Worm (Caenorhabditis elegans) whole organism, young adult: ENCODE measurements around the gene F29B9.5.

Experiments used
- B0019.2 ChIP-seq: fragments of 200-800 bp; sonication (Bioruptor generic); conservative IDR thresholded peaks from 2 replicates; pipeline ENCODE4 v1.3.6; 2022; ENCODE audit warnings: missing genetic modification reagents, missing genetic modification characterization, missing compliant biosample characterization
- B0035.1 ChIP-seq: sonication (generic microtip); optimal IDR thresholded peaks from 2 replicates; lab custom pipeline; 2016; ENCODE audit warnings: missing genetic modification characterization, mild to moderate bottlenecking, missing compliant biosample characterization, missing genotype, missing genetic modification reagents
- B0261.1 ChIP-seq: sonication (generic microtip); optimal IDR thresholded peaks from 2 replicates; lab custom pipeline; 2016; ENCODE audit warnings: mild to moderate bottlenecking, missing genetic modification characterization, moderate library complexity, missing compliant biosample characterization
- F22D6.2 ChIP-seq: sonication (generic microtip); optimal IDR thresholded peaks from 2 replicates; lab custom pipeline; 2016; ENCODE audit warnings: mild to moderate bottlenecking, missing genetic modification characterization, missing compliant biosample characterization
- F33H1.4 ChIP-seq: fragments of 200-800 bp; sonication (Bioruptor generic); IDR thresholded peaks from 2 replicates; pipeline ENCODE4 v1.3.6; 2022; ENCODE audit warnings: missing genetic modification reagents, missing genetic modification characterization, missing compliant biosample characterization
- F49E8.2 ChIP-seq: sonication (generic microtip); optimal IDR thresholded peaks from 3 replicates; lab custom pipeline; 2017; ENCODE audit warnings: missing genetic modification characterization, mild to moderate bottlenecking, missing compliant biosample characterization, antibody characterized with exemption, moderate library complexity; ENCODE audit not compliant: insufficient read depth
- K12H6.12 ChIP-seq: fragments of 200-800 bp; sonication (Bioruptor generic); optimal IDR thresholded peaks from 2 replicates; lab custom pipeline; 2018; ENCODE audit warnings: mild to moderate bottlenecking, missing genetic modification characterization, missing compliant biosample characterization
- Y53G8AR.9 ChIP-seq: fragments of 200-800 bp; sonication (Bioruptor generic); conservative IDR thresholded peaks from 2 replicates; pipeline ENCODE4 v1.3.6; 2022; ENCODE audit warnings: missing genetic modification reagents, missing genetic modification characterization, missing compliant biosample characterization
- Y67H2A.10 ChIP-seq: fragments of 200-800 bp; sonication (Bioruptor generic); conservative IDR thresholded peaks from 2 replicates; pipeline ENCODE4 v1.3.6; 2022; ENCODE audit warnings: missing genetic modification reagents, missing genetic modification characterization, missing compliant biosample characterization
- ZK185.1 ChIP-seq: sonication (generic microtip); optimal IDR thresholded peaks from 2 replicates; lab custom pipeline; 2016; ENCODE audit warnings: mild to moderate bottlenecking, missing genetic modification characterization, missing compliant biosample characterization; ENCODE audit not compliant: poor library complexity, severe bottlenecking
- atf-7 ChIP-seq: sonication (generic microtip); optimal IDR thresholded peaks from 2 replicates; lab custom pipeline; 2017; ENCODE audit warnings: mild to moderate bottlenecking, missing genetic modification characterization, missing compliant biosample characterization
- athp-1 ChIP-seq: sonication (generic microtip); optimal IDR thresholded peaks from 2 replicates; lab custom pipeline; 2017; ENCODE audit warnings: mild to moderate bottlenecking, missing genetic modification characterization, missing compliant biosample characterization
- attf-6 ChIP-seq: fragments of 200-800 bp; sonication (Bioruptor generic); IDR thresholded peaks from 2 replicates; pipeline ENCODE4 v1.3.6; 2022; ENCODE audit warnings: missing genetic modification reagents, missing genetic modification characterization, missing compliant biosample characterization
- bed-1 ChIP-seq: fragments of 200-800 bp; sonication (Bioruptor generic); IDR thresholded peaks from 2 replicates; pipeline ENCODE4 v1.3.6; 2022; ENCODE audit warnings: missing genetic modification reagents, missing genetic modification characterization, missing compliant biosample characterization
- cebp-1 ChIP-seq, 2 experiments: fragments of 200-800 bp in 1 of 2; sonication (Bioruptor generic) in 1 of 2; sonication (generic microtip) in 1 of 2; IDR thresholded peaks in 1 of 2; optimal IDR thresholded peaks in 1 of 2; 2 replicates each; pipeline versions ENCODE4 v1.3.6 to Lab custom; 2017 to 2022; ENCODE audit warnings: missing compliant biosample characterization in 2 of 2, missing genetic modification characterization in 2 of 2, mild to moderate bottlenecking in 1 of 2, missing genetic modification reagents in 1 of 2, moderate library complexity in 1 of 2
- ceh-100 ChIP-seq: fragments of 200-800 bp; sonication (Bioruptor generic); IDR thresholded peaks from 2 replicates; pipeline ENCODE4 v1.3.6; 2022; ENCODE audit warnings: missing genetic modification reagents, missing genetic modification characterization, missing compliant biosample characterization
- ceh-27 ChIP-seq: fragments of 200-800 bp; sonication (Bioruptor generic); optimal IDR thresholded peaks from 2 replicates; lab custom pipeline; 2018; ENCODE audit warnings: mild to moderate bottlenecking, missing genetic modification characterization, moderate library complexity, missing compliant biosample characterization
- ceh-91 ChIP-seq: fragments of 200-800 bp; sonication (Bioruptor generic); IDR thresholded peaks from 2 replicates; pipeline ENCODE4 v1.3.6; 2022; ENCODE audit warnings: missing genetic modification reagents, missing genetic modification characterization, missing compliant biosample characterization
- dpff-1 ChIP-seq: sonication (generic microtip); optimal IDR thresholded peaks from 2 replicates; lab custom pipeline; 2017; ENCODE audit warnings: mild to moderate bottlenecking, missing genetic modification characterization, missing compliant biosample characterization
- dpl-1 ChIP-seq: fragments of 150-350 bp; optimal IDR thresholded peaks from 2 replicates; lab custom pipeline; 2014; ENCODE audit warnings: missing biosample characterization, missing genetic modification reagents, missing genetic modification characterization
- egrh-3 ChIP-seq: fragments of 200-800 bp; sonication (Bioruptor generic); IDR thresholded peaks from 2 replicates; pipeline ENCODE4 v1.3.6; 2022; ENCODE audit warnings: missing genetic modification reagents, missing genetic modification characterization, missing compliant biosample characterization
- hmg-1.2 ChIP-seq: fragments of 200-800 bp; sonication (Bioruptor generic); IDR thresholded peaks from 2 replicates; pipeline ENCODE4 v1.3.6; 2022; ENCODE audit warnings: missing genetic modification reagents, missing genetic modification characterization, missing compliant biosample characterization
- hrde-1 ChIP-seq: sonication (generic microtip); optimal IDR thresholded peaks from 2 replicates; lab custom pipeline; 2016; ENCODE audit warnings: missing genetic modification characterization, mild to moderate bottlenecking, missing compliant biosample characterization, moderate library complexity, missing genotype, missing genetic modification reagents, borderline replicate concordance
- hsf-1 ChIP-seq: fragments of 200-800 bp; sonication (Bioruptor generic); IDR thresholded peaks from 2 replicates; pipeline ENCODE4 v1.3.6; 2022; ENCODE audit warnings: missing genetic modification reagents, missing genetic modification characterization, missing compliant biosample characterization
- let-607 ChIP-seq, 2 experiments: fragments of 200-800 bp in 1 of 2; sonication (Bioruptor generic) in 1 of 2; sonication (generic microtip) in 1 of 2; optimal IDR thresholded peaks; 2 replicates each; lab custom pipeline; 2016 to 2018; ENCODE audit warnings: mild to moderate bottlenecking in 2 of 2, missing compliant biosample characterization in 2 of 2, missing genetic modification characterization in 2 of 2, moderate library complexity in 2 of 2, missing genotype in 1 of 2
- lin-40 ChIP-seq: sonication (generic microtip); optimal IDR thresholded peaks from 2 replicates; lab custom pipeline; 2016; ENCODE audit warnings: missing genetic modification characterization, mild to moderate bottlenecking, missing compliant biosample characterization, missing genotype, missing genetic modification reagents
- lin-54 ChIP-seq: fragments of 200-800 bp; sonication (Bioruptor generic); optimal IDR thresholded peaks from 2 replicates; lab custom pipeline; 2018; ENCODE audit warnings: mild to moderate bottlenecking, missing genetic modification characterization, missing compliant biosample characterization
- lir-1 ChIP-seq: fragments of 200-800 bp; sonication (Bioruptor generic); conservative IDR thresholded peaks from 2 replicates; pipeline ENCODE4 v1.3.6; 2022; ENCODE audit warnings: missing genetic modification reagents, missing genetic modification characterization, missing compliant biosample characterization
- lsl-1 ChIP-seq: fragments of 200-800 bp; sonication (Bioruptor generic); optimal IDR thresholded peaks from 2 replicates; lab custom pipeline; 2018; ENCODE audit warnings: mild to moderate bottlenecking, missing genetic modification characterization, moderate library complexity, missing compliant biosample characterization
- madf-6 ChIP-seq: fragments of 200-800 bp; sonication (Bioruptor generic); IDR thresholded peaks from 2 replicates; pipeline ENCODE4 v1.3.6; 2022; ENCODE audit warnings: missing genetic modification reagents, missing genetic modification characterization, missing compliant biosample characterization
- mcd-1 ChIP-seq: fragments of 200-800 bp; sonication (Bioruptor generic); IDR thresholded peaks from 2 replicates; pipeline ENCODE4 v1.3.6; 2022; ENCODE audit warnings: missing genetic modification reagents, missing genetic modification characterization, missing compliant biosample characterization
- mes-4 ChIP-seq: sonication (generic microtip); optimal IDR thresholded peaks from 2 replicates; lab custom pipeline; 2016; ENCODE audit warnings: missing genotype, missing genetic modification characterization, missing compliant biosample characterization
- nfyb-1 ChIP-seq: fragments of 200-800 bp; sonication (Bioruptor generic); IDR thresholded peaks from 2 replicates; pipeline ENCODE4 v1.3.6; 2022; ENCODE audit warnings: missing genetic modification reagents, missing genetic modification characterization, missing compliant biosample characterization
- nhr-90 ChIP-seq: sonication (generic microtip); optimal IDR thresholded peaks from 2 replicates; lab custom pipeline; 2016; ENCODE audit warnings: missing genotype, mild to moderate bottlenecking, missing genetic modification characterization, missing compliant biosample characterization
- pbrm-1 ChIP-seq: fragments of 200-800 bp; sonication (Bioruptor generic); IDR thresholded peaks from 2 replicates; pipeline ENCODE4 v1.3.6; 2022; ENCODE audit warnings: missing genetic modification reagents, missing genetic modification characterization, missing compliant biosample characterization
- rcor-1 ChIP-seq: fragments of 200-800 bp; sonication (Bioruptor generic); IDR thresholded peaks from 2 replicates; pipeline ENCODE4 v1.3.6; 2022; ENCODE audit warnings: missing genetic modification reagents, missing genetic modification characterization, missing compliant biosample characterization
- repo-1 ChIP-seq: sonication (generic microtip); optimal IDR thresholded peaks from 2 replicates; lab custom pipeline; 2017; ENCODE audit warnings: mild to moderate bottlenecking, missing genetic modification characterization, missing compliant biosample characterization
- rpc-1 ChIP-seq, 2 experiments: fragments of 150-350 bp in 1 of 2; sonication (generic microtip) in 1 of 2; optimal IDR thresholded peaks; 2 replicates each; lab custom pipeline; 2014 to 2018; ENCODE audit warnings: missing biosample characterization in 1 of 2, missing genetic modification characterization in 1 of 2, missing genetic modification reagents in 1 of 2, missing genotype in 1 of 2
- snpc-3.4 ChIP-seq: sonication (generic microtip); optimal IDR thresholded peaks from 2 replicates; lab custom pipeline; 2017; ENCODE audit warnings: missing genetic modification characterization, mild to moderate bottlenecking, missing compliant biosample characterization, antibody characterized with exemption, moderate library complexity, missing genotype, missing genetic modification reagents
- tbp1 ChIP-seq: fragments of 200-800 bp; sonication (Bioruptor generic); optimal IDR thresholded peaks from 2 replicates; lab custom pipeline; 2018; ENCODE audit warnings: mild to moderate bottlenecking, missing genetic modification characterization, missing compliant biosample characterization
- tlf-1 ChIP-seq: fragments of 200-800 bp; sonication (Bioruptor generic); optimal IDR thresholded peaks from 2 replicates; lab custom pipeline; 2018; ENCODE audit warnings: mild to moderate bottlenecking, missing genetic modification characterization, missing compliant biosample characterization
- unc-130 ChIP-seq: sonication (generic microtip); optimal IDR thresholded peaks from 2 replicates; lab custom pipeline; 2016; ENCODE audit warnings: missing genetic modification reagents, missing genetic modification characterization, missing compliant biosample characterization
- xnd-1 ChIP-seq: sonication (generic microtip); optimal IDR thresholded peaks from 2 replicates; lab custom pipeline; 2016; ENCODE audit warnings: missing genotype, missing genetic modification reagents, missing genetic modification characterization, missing compliant biosample characterization
- zfh-2 ChIP-seq: fragments of 200-800 bp; sonication (Bioruptor generic); conservative IDR thresholded peaks from 2 replicates; pipeline ENCODE4 v1.3.6; 2022; ENCODE audit warnings: missing genetic modification reagents, missing genetic modification characterization, missing compliant biosample characterization
- ztf-18 ChIP-seq: sonication (generic microtip); optimal IDR thresholded peaks from 2 replicates; lab custom pipeline; 2016; ENCODE audit warnings: missing genotype, mild to moderate bottlenecking, missing genetic modification characterization, missing compliant biosample characterization
- ztf-26 ChIP-seq: sonication (generic microtip); optimal IDR thresholded peaks from 2 replicates; lab custom pipeline; 2017; ENCODE audit warnings: missing genetic modification characterization, missing compliant biosample characterization

F29B9.5 gene

ce11 chrIV:4650624-4651094, 1.6 kb upstream of the F29B9.5 start, which contains the start of gene ubc-9 (continued):
- TF ChIP-seq snpc-3.4 (tag; lab: Kevin White, UChicago) = peak; percentile 79
- no peak for TF ChIP-seq dpff-1 (tag; lab: Kevin White, UChicago)
- peak; percentile 81 for TF ChIP-seq mcd-1
- TF ChIP-seq ZK185.1 = peak; percentile 57
- peak; percentile 74 for TF ChIP-seq athp-1 (tag; lab: Kevin White, UChicago)
- TF ChIP-seq rcor-1 = peak; percentile 86
- TF ChIP-seq atf-7 = peak; percentile 4
- 0 out of 2 replicates have a peak, but pooled peaks have one; percentile 24 for TF ChIP-seq B0019.2
- peak; percentile 59; the same call in 1 of the 2 replicates for TF ChIP-seq lir-1 (GFP tag; lab: Robert Waterston, UW)
- peak; percentile 54 for TF ChIP-seq K12H6.12
- TF ChIP-seq let-607 (tag; optimal IDR thresholded peaks at IDR 0.05; lab: Kevin White, UChicago) = peak in 1 of 2 experiments; percentile 31
- TF ChIP-seq B0035.1 (tag; lab: Kevin White, UChicago) = no peak
- no peak for TF ChIP-seq F22D6.2
- TF ChIP-seq lin-54 = peak; percentile 91
- TF ChIP-seq egrh-3 (GFP tag; lab: Robert Waterston, UW) = peak; percentile 65; the same call in 1 of the 2 replicates
- peak; percentile 95 for TF ChIP-seq hsf-1 (GFP tag; lab: Robert Waterston, UW)
- TF ChIP-seq cebp-1 (GFP tag; IDR thresholded peaks at IDR 0.05; lab: Robert Waterston, UW) = peak; percentile 92
- TF ChIP-seq cebp-1 (tag; optimal IDR thresholded peaks at IDR 0.05; lab: Kevin White, UChicago) = peak; percentile 99
- peak; percentile 3 for TF ChIP-seq repo-1 (tag; lab: Kevin White, UChicago)
- peak; percentile 87 for TF ChIP-seq pbrm-1 (GFP tag; lab: Robert Waterston, UW)
- peak; percentile 84 for TF ChIP-seq dpl-1 (GFP tag; lab: Kevin White, UChicago)
- peak; percentile 90 for TF ChIP-seq xnd-1 (tag; lab: Kevin White, UChicago)
- peak; percentile 52 for TF ChIP-seq F49E8.2 (tag; lab: Kevin White, UChicago)
- peak; percentile 93 for TF ChIP-seq tlf-1 (GFP tag; lab: Kevin White, UChicago)
- peak; percentile 53; the same call in 1 of the 2 replicates for TF ChIP-seq attf-6 (GFP tag; lab: Robert Waterston, UW)
- peak; percentile 80 for TF ChIP-seq Y53G8AR.9 (GFP tag; lab: Robert Waterston, UW)
- TF ChIP-seq hmg-1.2 (GFP tag; lab: Robert Waterston, UW) = peak; percentile 67
- peak; percentile 97 for TF ChIP-seq madf-6
- TF ChIP-seq ztf-26 (tag; lab: Kevin White, UChicago) = peak; percentile 17
- TF ChIP-seq zfh-2 (GFP tag; lab: Robert Waterston, UW) = no peak
- TF ChIP-seq lin-40 (tag; lab: Kevin White, UChicago) = peak; percentile 57
- TF ChIP-seq rpc-1 (optimal IDR thresholded peaks at IDR 0.05; lab: Kevin White, UChicago) = peak; percentile 15
- TF ChIP-seq rpc-1 (tag; optimal IDR thresholded peaks at IDR 0.05; lab: Kevin White, UChicago) = no peak
- peak; percentile 67 for TF ChIP-seq ztf-18 (tag; lab: Kevin White, UChicago)
- peak; percentile 66 for TF ChIP-seq tbp1 (GFP tag; lab: Kevin White, UChicago)
- TF ChIP-seq ceh-100 (GFP tag; lab: Robert Waterston, UW) = peak; percentile 85
- peak; percentile 80 for TF ChIP-seq nfyb-1 (GFP tag; lab: Robert Waterston, UW)
- TF ChIP-seq mes-4 (tag; lab: Kevin White, UChicago) = no peak
- TF ChIP-seq B0261.1 (tag; lab: Kevin White, UChicago) = no peak
- no peak for TF ChIP-seq bed-1
- TF ChIP-seq ceh-27 (GFP tag; lab: Kevin White, UChicago) = peak; percentile 17
- TF ChIP-seq F33H1.4 (GFP tag; lab: Robert Waterston, UW) = peak; percentile 81
- TF ChIP-seq unc-130 (GFP tag; lab: Kevin White, UChicago) = peak; percentile 58
- TF ChIP-seq nhr-90 (tag; lab: Kevin White, UChicago) = peak; percentile 6
- TF ChIP-seq Y67H2A.10 (GFP tag; lab: Robert Waterston, UW) = peak; percentile 70
- peak; percentile 82 for TF ChIP-seq lsl-1 (GFP tag; lab: Kevin White, UChicago)
- peak; percentile 30 for TF ChIP-seq hrde-1 (tag; lab: Kevin White, UChicago)
- TF ChIP-seq ceh-91 = peak; percentile 83
